Worm (Caenorhabditis elegans) whole organism, young adult: ENCODE results near the gene frpr-4.
A peak's percentile ranks its signal among the peaks of the same experiment; 100 is the strongest.

Source experiments
- B0019.2 ChIP-seq: fragments of 200-800 bp; sonication (Bioruptor generic); conservative IDR thresholded peaks from 2 replicates; pipeline ENCODE4 v1.3.6; 2022; ENCODE audit warnings: missing genetic modification reagents, missing genetic modification characterization, missing compliant biosample characterization
- B0035.1 ChIP-seq: sonication (generic microtip); optimal IDR thresholded peaks from 2 replicates; lab custom pipeline; 2016; ENCODE audit warnings: missing genetic modification characterization, mild to moderate bottlenecking, missing compliant biosample characterization, missing genotype, missing genetic modification reagents
- D2030.7 ChIP-seq: fragments of 200-800 bp; sonication (Bioruptor generic); IDR thresholded peaks from 2 replicates; pipeline ENCODE4 v1.3.6; 2022; ENCODE audit warnings: missing genetic modification reagents, missing genetic modification characterization, missing compliant biosample characterization
- F22D6.2 ChIP-seq: sonication (generic microtip); optimal IDR thresholded peaks from 2 replicates; lab custom pipeline; 2016; ENCODE audit warnings: mild to moderate bottlenecking, missing genetic modification characterization, missing compliant biosample characterization
- F33H1.4 ChIP-seq: fragments of 200-800 bp; sonication (Bioruptor generic); IDR thresholded peaks from 2 replicates; pipeline ENCODE4 v1.3.6; 2022; ENCODE audit warnings: missing genetic modification reagents, missing genetic modification characterization, missing compliant biosample characterization
- F39B2.1 ChIP-seq: fragments of 200-800 bp; sonication (Bioruptor generic); IDR thresholded peaks from 2 replicates; pipeline ENCODE4 v1.3.6; 2022; ENCODE audit warnings: missing genetic modification reagents, missing genetic modification characterization, missing compliant biosample characterization
- F49E8.2 ChIP-seq: sonication (generic microtip); optimal IDR thresholded peaks from 3 replicates; lab custom pipeline; 2017; ENCODE audit warnings: missing genetic modification characterization, mild to moderate bottlenecking, missing compliant biosample characterization, antibody characterized with exemption, moderate library complexity; ENCODE audit not compliant: insufficient read depth
- F55B11.4 ChIP-seq: sonication (generic microtip); optimal IDR thresholded peaks from 2 replicates; lab custom pipeline; 2016; ENCODE audit warnings: missing compliant biosample characterization, missing genetic modification characterization, borderline replicate concordance; ENCODE audit not compliant: insufficient read depth
- T07F8.4 ChIP-seq: sonication (generic microtip); optimal IDR thresholded peaks from 2 replicates; lab custom pipeline; 2016; ENCODE audit warnings: mild to moderate bottlenecking, missing genetic modification characterization, moderate library complexity, missing compliant biosample characterization
- T26A5.8 ChIP-seq: sonication (generic microtip); optimal IDR thresholded peaks from 2 replicates; lab custom pipeline; 2016; ENCODE audit warnings: missing genetic modification characterization, missing compliant biosample characterization
- Y79H2A.3 ChIP-seq: fragments of 200-800 bp; sonication (Bioruptor generic); conservative IDR thresholded peaks from 2 replicates; pipeline ENCODE4 v1.3.6; 2022; ENCODE audit warnings: missing genetic modification reagents, missing genetic modification characterization, missing compliant biosample characterization
- ZK185.1 ChIP-seq: sonication (generic microtip); optimal IDR thresholded peaks from 2 replicates; lab custom pipeline; 2016; ENCODE audit warnings: mild to moderate bottlenecking, missing genetic modification characterization, missing compliant biosample characterization; ENCODE audit not compliant: poor library complexity, severe bottlenecking
- akir-1 ChIP-seq: fragments of 200-800 bp; sonication (Bioruptor generic); optimal IDR thresholded peaks from 2 replicates; lab custom pipeline; 2018; ENCODE audit warnings: mild to moderate bottlenecking, missing genetic modification characterization, moderate library complexity, missing compliant biosample characterization
- aptf-2 ChIP-seq: fragments of 200-800 bp; sonication (Bioruptor generic); conservative IDR thresholded peaks from 2 replicates; pipeline ENCODE4 v1.3.6; 2022; ENCODE audit warnings: missing genetic modification reagents, missing genetic modification characterization, missing compliant biosample characterization
- athp-1 ChIP-seq: sonication (generic microtip); optimal IDR thresholded peaks from 2 replicates; lab custom pipeline; 2017; ENCODE audit warnings: mild to moderate bottlenecking, missing genetic modification characterization, missing compliant biosample characterization
- cebp-1 ChIP-seq, 2 experiments: fragments of 200-800 bp in 1 of 2; sonication (Bioruptor generic) in 1 of 2; sonication (generic microtip) in 1 of 2; IDR thresholded peaks in 1 of 2; optimal IDR thresholded peaks in 1 of 2; 2 replicates each; pipeline versions ENCODE4 v1.3.6 to Lab custom; 2017 to 2022; ENCODE audit warnings: missing compliant biosample characterization in 2 of 2, missing genetic modification characterization in 2 of 2, mild to moderate bottlenecking in 1 of 2, missing genetic modification reagents in 1 of 2, moderate library complexity in 1 of 2
- cebp-2 ChIP-seq: fragments of 200-800 bp; sonication (Bioruptor generic); IDR thresholded peaks from 2 replicates; pipeline ENCODE4 v1.3.6; 2022; ENCODE audit warnings: missing genetic modification characterization, missing compliant biosample characterization
- ceh-40 ChIP-seq: fragments of 200-800 bp; sonication (Bioruptor generic); IDR thresholded peaks from 2 replicates; pipeline ENCODE4 v1.3.6; 2022; ENCODE audit warnings: missing genetic modification characterization, missing compliant biosample characterization
- ceh-91 ChIP-seq: fragments of 200-800 bp; sonication (Bioruptor generic); IDR thresholded peaks from 2 replicates; pipeline ENCODE4 v1.3.6; 2022; ENCODE audit warnings: missing genetic modification reagents, missing genetic modification characterization, missing compliant biosample characterization
- chd-7 ChIP-seq: sonication (generic microtip); optimal IDR thresholded peaks from 2 replicates; lab custom pipeline; 2016; ENCODE audit warnings: mild to moderate bottlenecking, missing genetic modification characterization, moderate library complexity, missing compliant biosample characterization
- die-1 ChIP-seq: sonication (generic microtip); optimal IDR thresholded peaks from 2 replicates; lab custom pipeline; 2016; ENCODE audit warnings: missing genotype, mild to moderate bottlenecking, missing genetic modification characterization, missing compliant biosample characterization
- dpff-1 ChIP-seq: sonication (generic microtip); optimal IDR thresholded peaks from 2 replicates; lab custom pipeline; 2017; ENCODE audit warnings: mild to moderate bottlenecking, missing genetic modification characterization, missing compliant biosample characterization
- egl-18 ChIP-seq: fragments of 200-800 bp; sonication (Bioruptor generic); IDR thresholded peaks from 2 replicates; pipeline ENCODE4 v1.3.6; 2022; ENCODE audit warnings: missing genetic modification reagents, missing genetic modification characterization, missing compliant biosample characterization
- egl-44 ChIP-seq: fragments of 200-800 bp; sonication (Bioruptor generic); IDR thresholded peaks from 2 replicates; pipeline ENCODE4 v1.3.6; 2022; ENCODE audit warnings: missing genetic modification reagents, missing genetic modification characterization, missing compliant biosample characterization
- fkh-3 ChIP-seq: sonication (generic microtip); optimal IDR thresholded peaks from 2 replicates; lab custom pipeline; 2016; ENCODE audit warnings: mild to moderate bottlenecking, missing genetic modification characterization, missing compliant biosample characterization
- him-1 ChIP-seq: sonication (generic microtip); optimal IDR thresholded peaks from 2 replicates; lab custom pipeline; 2016; ENCODE audit warnings: missing genotype, missing genetic modification reagents, missing genetic modification characterization, missing compliant biosample characterization
- hlh-26 ChIP-seq: fragments of 200-800 bp; sonication (Bioruptor generic); conservative IDR thresholded peaks from 2 replicates; pipeline ENCODE4 v1.3.6; 2022; ENCODE audit warnings: missing genetic modification reagents, missing genetic modification characterization, missing compliant biosample characterization
- let-526 ChIP-seq: fragments of 200-800 bp; sonication (Bioruptor generic); IDR thresholded peaks from 2 replicates; pipeline ENCODE4 v1.3.6; 2022; ENCODE audit warnings: missing genetic modification reagents, missing genetic modification characterization, missing compliant biosample characterization
- lin-35 ChIP-seq, 3 experiments: fragments of 150-350 bp in 2 of 3; sonication (generic microtip) in 1 of 3; optimal IDR thresholded peaks; 2 replicates each; lab custom pipeline; 2014 to 2018; ENCODE audit warnings: missing biosample characterization in 3 of 3, missing genetic modification characterization in 3 of 3, missing genetic modification reagents in 3 of 3
- lin-40 ChIP-seq: sonication (generic microtip); optimal IDR thresholded peaks from 2 replicates; lab custom pipeline; 2016; ENCODE audit warnings: missing genetic modification characterization, mild to moderate bottlenecking, missing compliant biosample characterization, missing genotype, missing genetic modification reagents
- madf-10 ChIP-seq: sonication (generic microtip); optimal IDR thresholded peaks from 2 replicates; lab custom pipeline; 2016; ENCODE audit warnings: mild to moderate bottlenecking, missing genetic modification characterization, missing compliant biosample characterization
- nhr-179 ChIP-seq: sonication (generic microtip); optimal IDR thresholded peaks from 2 replicates; lab custom pipeline; 2016; ENCODE audit warnings: mild to moderate bottlenecking, missing genetic modification characterization, missing compliant biosample characterization
- nhr-27 ChIP-seq: fragments of 200-800 bp; sonication (Bioruptor generic); optimal IDR thresholded peaks from 2 replicates; lab custom pipeline; 2018; ENCODE audit warnings: mild to moderate bottlenecking, missing genetic modification characterization, moderate library complexity, missing compliant biosample characterization
- pbrm-1 ChIP-seq: fragments of 200-800 bp; sonication (Bioruptor generic); IDR thresholded peaks from 2 replicates; pipeline ENCODE4 v1.3.6; 2022; ENCODE audit warnings: missing genetic modification reagents, missing genetic modification characterization, missing compliant biosample characterization
- pha-4 ChIP-seq: fragments of 150-350 bp; sonication (generic microtip); optimal IDR thresholded peaks from 2 replicates; lab custom pipeline; 2014; ENCODE audit warnings: missing biosample characterization, missing genetic modification reagents, missing genetic modification characterization
- rcor-1 ChIP-seq: fragments of 200-800 bp; sonication (Bioruptor generic); IDR thresholded peaks from 2 replicates; pipeline ENCODE4 v1.3.6; 2022; ENCODE audit warnings: missing genetic modification reagents, missing genetic modification characterization, missing compliant biosample characterization
- rpc-1 ChIP-seq, 2 experiments: fragments of 150-350 bp in 1 of 2; sonication (generic microtip) in 1 of 2; optimal IDR thresholded peaks; 2 replicates each; lab custom pipeline; 2014 to 2018; ENCODE audit warnings: missing biosample characterization in 1 of 2, missing genetic modification characterization in 1 of 2, missing genetic modification reagents in 1 of 2, missing genotype in 1 of 2
- sdz-38 ChIP-seq: sonication (generic microtip); optimal IDR thresholded peaks from 2 replicates; lab custom pipeline; 2016; ENCODE audit warnings: missing genotype, missing genetic modification characterization, missing compliant biosample characterization
- snpc-1.1 ChIP-seq: sonication (generic microtip); optimal IDR thresholded peaks from 2 replicates; lab custom pipeline; 2017; ENCODE audit warnings: missing genetic modification characterization, mild to moderate bottlenecking, missing compliant biosample characterization, antibody characterized with exemption, moderate library complexity, missing genotype, missing genetic modification reagents; ENCODE audit not compliant: insufficient read depth
- snpc-4 ChIP-seq, 5 experiments: fragments of 150-350 bp in 1 of 5; sonication (generic microtip) in 4 of 5; optimal IDR thresholded peaks; 2 replicates each; lab custom pipeline; 2014 to 2018; ENCODE audit warnings: missing genetic modification characterization in 5 of 5, missing biosample characterization in 3 of 5, antibody characterized with exemption in 2 of 5, mild to moderate bottlenecking in 2 of 5, missing compliant biosample characterization in 2 of 5, missing genotype in 2 of 5, moderate library complexity in 2 of 5, missing genetic modification reagents in 1 of 5
- tbx-9 ChIP-seq: sonication (generic microtip); optimal IDR thresholded peaks from 2 replicates; lab custom pipeline; 2016; ENCODE audit warnings: borderline replicate concordance, missing genetic modification characterization, inconsistent platforms, missing compliant biosample characterization
- unc-130 ChIP-seq: sonication (generic microtip); optimal IDR thresholded peaks from 2 replicates; lab custom pipeline; 2016; ENCODE audit warnings: missing genetic modification reagents, missing genetic modification characterization, missing compliant biosample characterization
- zfh-2 ChIP-seq: fragments of 200-800 bp; sonication (Bioruptor generic); conservative IDR thresholded peaks from 2 replicates; pipeline ENCODE4 v1.3.6; 2022; ENCODE audit warnings: missing genetic modification reagents, missing genetic modification characterization, missing compliant biosample characterization
- zim-3 ChIP-seq: sonication (generic microtip); optimal IDR thresholded peaks from 2 replicates; lab custom pipeline; 2017; ENCODE audit warnings: mild to moderate bottlenecking, missing genetic modification characterization, moderate library complexity, missing compliant biosample characterization
- ztf-28 ChIP-seq: fragments of 200-800 bp; sonication (Bioruptor generic); IDR thresholded peaks from 2 replicates; pipeline ENCODE4 v1.3.6; 2022; ENCODE audit warnings: missing genetic modification reagents, missing genetic modification characterization, missing compliant biosample characterization

The frpr-4 gene

ce11 chrII:5292226-5292752 is 37.0 kb upstream of the frpr-4 start, which contains the start of gene ZK622.4 (continued):
- no peak for TF ChIP-seq cebp-1 (GFP tag; IDR thresholded peaks at IDR 0.05; lab: Robert Waterston, UW)
- TF ChIP-seq cebp-1 (tag; optimal IDR thresholded peaks at IDR 0.05; lab: Kevin White, UChicago): peak; percentile 70
- peak; percentile 3 for TF ChIP-seq chd-7
- no peak for TF ChIP-seq sdz-38
- peak; percentile 91 for TF ChIP-seq him-1 (tag; lab: Kevin White, UChicago)
- TF ChIP-seq B0019.2 (GFP tag; lab: Robert Waterston, UW): no peak
- TF ChIP-seq athp-1: peak; percentile 11
- TF ChIP-seq aptf-2 (GFP tag; lab: Robert Waterston, UW): no peak
- no peak for TF ChIP-seq hlh-26 (GFP tag; lab: Robert Waterston, UW)
- TF ChIP-seq lin-35 (GFP tag; optimal IDR thresholded peaks at IDR 0.05; lab: Kevin White, UChicago): peak in 1 of 3 experiments; percentile 49
- TF ChIP-seq die-1 (tag; lab: Kevin White, UChicago): peak; percentile 76
- no peak for TF ChIP-seq pha-4 (tag; lab: Kevin White, UChicago)
- peak; percentile 42 for TF ChIP-seq B0035.1 (tag; lab: Kevin White, UChicago)
- peak; percentile 39 for TF ChIP-seq zim-3 (tag; lab: Kevin White, UChicago)
- 0 out of 2 replicates have a peak, but pooled peaks have one; percentile 66 for TF ChIP-seq egl-44 (GFP tag; lab: Robert Waterston, UW)
- peak; percentile 63 for TF ChIP-seq akir-1 (GFP tag; lab: Kevin White, UChicago)
- TF ChIP-seq rcor-1: peak; percentile 49; the same call in 1 of the 2 replicates
- no peak for TF ChIP-seq zfh-2
- TF ChIP-seq F55B11.4 (tag; lab: Kevin White, UChicago): no peak
- TF ChIP-seq F49E8.2 (tag; lab: Kevin White, UChicago): peak; percentile 84
- no peak for TF ChIP-seq Y79H2A.3 (GFP tag; lab: Robert Waterston, UW)
- no peak for TF ChIP-seq cebp-2 (GFP tag; lab: Robert Waterston, UW)
- peak; percentile 69 for TF ChIP-seq D2030.7
- TF ChIP-seq T26A5.8 (tag; lab: Kevin White, UChicago): no peak
- TF ChIP-seq F33H1.4 (GFP tag; lab: Robert Waterston, UW): peak; percentile 30; the same call in 1 of the 2 replicates
- peak; percentile 74 for TF ChIP-seq pbrm-1 (GFP tag; lab: Robert Waterston, UW)
- TF ChIP-seq let-526 (GFP tag; lab: Robert Waterston, UW): no peak
- no peak for TF ChIP-seq F39B2.1 (GFP tag; lab: Robert Waterston, UW)
- no peak for TF ChIP-seq F22D6.2 (tag; lab: Kevin White, UChicago)
- 0 out of 2 replicates have a peak, but pooled peaks have one; percentile 63 for TF ChIP-seq ztf-28 (GFP tag; lab: Robert Waterston, UW)
- TF ChIP-seq snpc-1.1 (tag; lab: Kevin White, UChicago): peak; percentile 81
- TF ChIP-seq fkh-3: peak; percentile 41
- TF ChIP-seq rpc-1 (optimal IDR thresholded peaks at IDR 0.05; lab: Kevin White, UChicago): peak; percentile 89
- peak; percentile 96 for TF ChIP-seq rpc-1 (tag; optimal IDR thresholded peaks at IDR 0.05; lab: Kevin White, UChicago)
- peak; percentile 21 for TF ChIP-seq unc-130
- TF ChIP-seq tbx-9 (tag; lab: Kevin White, UChicago): no peak
- TF ChIP-seq madf-10: peak; percentile 61
- TF ChIP-seq T07F8.4: peak; percentile 67
- peak; percentile 56 for TF ChIP-seq ZK185.1 (tag; lab: Kevin White, UChicago)
- TF ChIP-seq dpff-1 (tag; lab: Kevin White, UChicago): no peak
- TF ChIP-seq egl-18 (GFP tag; lab: Robert Waterston, UW): no peak
- TF ChIP-seq snpc-4 (GFP tag; optimal IDR thresholded peaks at IDR 0.05; lab: Kevin White, UChicago): peak; percentile 55
- peak; percentile 26 to 65 (median 48) for TF ChIP-seq snpc-4 (tag; optimal IDR thresholded peaks at IDR 0.05; lab: Kevin White, UChicago)
- TF ChIP-seq nhr-27: peak; percentile 71
- TF ChIP-seq lin-40 (tag; lab: Kevin White, UChicago): peak; percentile 53
- no peak for TF ChIP-seq ceh-91 (GFP tag; lab: Robert Waterston, UW)
- TF ChIP-seq nhr-179 (tag; lab: Kevin White, UChicago): no peak
- TF ChIP-seq ceh-40 (GFP tag; lab: Robert Waterston, UW): peak; percentile 74; the same call in 1 of the 2 replicates
